Worm (Caenorhabditis elegans): ENCODE measurements around the gene Y82E9BL.1.

Y82E9BL.1 gene

ce11 chrIII:1355320-1355719 lies at the start of gene Y82E9BL.1:
Gene Y82E9BL.1, minus strand, starts transcription at chrIII:1355420.
- TF ChIP-seq flt-1 (GFP tag; IDR thresholded peaks at IDR 0.05): no peak
- TF ChIP-seq ztf-23 (GFP tag; IDR thresholded peaks at IDR 0.05): no peak
- no peak for TF ChIP-seq ztf-29 (GFP tag; IDR thresholded peaks at IDR 0.05)
- no peak for TF ChIP-seq tab-1 (GFP tag; IDR thresholded peaks at IDR 0.05)
- TF ChIP-seq klf-2 (GFP tag; conservative IDR thresholded peaks at IDR 0.05): no peak
- TF ChIP-seq med-1 (GFP tag; optimal IDR thresholded peaks at IDR 0.05; ENCODE audit: insufficient read depth): no peak
- no peak for TF ChIP-seq ref-1 (GFP tag; conservative IDR thresholded peaks at IDR 0.05)
- TF ChIP-seq cog-1 (tag; optimal IDR thresholded peaks at IDR 0.05): no peak

- TF ChIP-seq ztf-23 (GFP tag; IDR thresholded peaks at IDR 0.05): no peak
- TF ChIP-seq T22C8.4 (GFP tag; IDR thresholded peaks at IDR 0.05): no peak
- no peak for TF ChIP-seq ztf-29 (GFP tag; IDR thresholded peaks at IDR 0.05)
- TF ChIP-seq tab-1 (GFP tag; IDR thresholded peaks at IDR 0.05): no peak
- no peak for TF ChIP-seq flt-1 (GFP tag; IDR thresholded peaks at IDR 0.05)
- no peak for TF ChIP-seq ref-1 (GFP tag; conservative IDR thresholded peaks at IDR 0.05)
- TF ChIP-seq cog-1 (tag; optimal IDR thresholded peaks at IDR 0.05): no peak
- TF ChIP-seq klf-2 (GFP tag; conservative IDR thresholded peaks at IDR 0.05): no peak
- no peak for TF ChIP-seq med-1 (GFP tag; optimal IDR thresholded peaks at IDR 0.05; ENCODE audit: insufficient read depth)
These were observed 47.9 kb upstream of the Y82E9BL.1 start, which contains the start of gene pals-18 for ce11 chrIII:1403108-1403507. Gene pals-18, plus strand, starts transcription at chrIII:1403408.

ce11 chrIII:1401497-1401990 lies 46.3 kb upstream of the Y82E9BL.1 start, which contains the start of gene pals-19:
Gene pals-19, plus strand, starts transcription at chrIII:1401940.
- TF ChIP-seq ztf-23 (GFP tag; IDR thresholded peaks at IDR 0.05) (no peak), cog-1 (tag; optimal IDR thresholded peaks at IDR 0.05) (no peak), ref-1 (GFP tag; conservative IDR thresholded peaks at IDR 0.05) (no peak), T22C8.4 (GFP tag; IDR thresholded peaks at IDR 0.05) (no peak), med-1 (GFP tag; optimal IDR thresholded peaks at IDR 0.05; ENCODE audit: insufficient read depth) (no peak), ztf-29 (GFP tag; IDR thresholded peaks at IDR 0.05) (no peak), klf-2 (GFP tag; conservative IDR thresholded peaks at IDR 0.05) (no peak), tab-1 (GFP tag; IDR thresholded peaks at IDR 0.05) (no peak), flt-1 (GFP tag; IDR thresholded peaks at IDR 0.05) (no peak)

ce11 chrIII:1399670-1400069 lies 44.5 kb upstream of the Y82E9BL.1 start, which contains the start of gene pals-16:
Gene pals-16, plus strand, starts transcription at chrIII:1399970.
- no peak for TF ChIP-seq T22C8.4 (GFP tag; IDR thresholded peaks at IDR 0.05)
- TF ChIP-seq ref-1 (GFP tag; conservative IDR thresholded peaks at IDR 0.05): no peak
- no peak for TF ChIP-seq cog-1 (tag; optimal IDR thresholded peaks at IDR 0.05)
- no peak for TF ChIP-seq flt-1 (GFP tag; IDR thresholded peaks at IDR 0.05)
- no peak for TF ChIP-seq klf-2 (GFP tag; conservative IDR thresholded peaks at IDR 0.05)
- TF ChIP-seq ztf-23 (GFP tag; IDR thresholded peaks at IDR 0.05): no peak
- no peak for TF ChIP-seq ztf-29 (GFP tag; IDR thresholded peaks at IDR 0.05)
- TF ChIP-seq tab-1 (GFP tag; IDR thresholded peaks at IDR 0.05): no peak
- TF ChIP-seq med-1 (GFP tag; optimal IDR thresholded peaks at IDR 0.05; ENCODE audit: insufficient read depth): no peak

- TF ChIP-seq ztf-23 (GFP tag; IDR thresholded peaks at IDR 0.05): no peak
- no peak for TF ChIP-seq cog-1 (tag; optimal IDR thresholded peaks at IDR 0.05)
- TF ChIP-seq med-1 (GFP tag; optimal IDR thresholded peaks at IDR 0.05; ENCODE audit: insufficient read depth): no peak
- TF ChIP-seq flt-1 (GFP tag; IDR thresholded peaks at IDR 0.05): no peak
- TF ChIP-seq tab-1 (GFP tag; IDR thresholded peaks at IDR 0.05): no peak
- TF ChIP-seq ref-1 (GFP tag; conservative IDR thresholded peaks at IDR 0.05): no peak
These were observed 43.0 kb upstream of the Y82E9BL.1 start for ce11 chrIII:1398183-1398582.

ce11 chrIII:1395355-1395754 lies 40.1 kb upstream of the Y82E9BL.1 start:
- no peak for TF ChIP-seq ztf-23 (GFP tag; IDR thresholded peaks at IDR 0.05)
- TF ChIP-seq ref-1 (GFP tag; conservative IDR thresholded peaks at IDR 0.05): no peak
- TF ChIP-seq cog-1 (tag; optimal IDR thresholded peaks at IDR 0.05): no peak
- TF ChIP-seq med-1 (GFP tag; optimal IDR thresholded peaks at IDR 0.05; ENCODE audit: insufficient read depth): no peak
- TF ChIP-seq ztf-29 (GFP tag; IDR thresholded peaks at IDR 0.05): no peak
- no peak for TF ChIP-seq tab-1 (GFP tag; IDR thresholded peaks at IDR 0.05)
- no peak for TF ChIP-seq flt-1 (GFP tag; IDR thresholded peaks at IDR 0.05)
- no peak for TF ChIP-seq klf-2 (GFP tag; conservative IDR thresholded peaks at IDR 0.05)
- no peak for TF ChIP-seq T22C8.4 (GFP tag; IDR thresholded peaks at IDR 0.05)

ce11 chrIII:1392763-1393162 lies 37.5 kb upstream of the Y82E9BL.1 start:
- no peak for TF ChIP-seq ztf-29 (GFP tag; IDR thresholded peaks at IDR 0.05)
- no peak for TF ChIP-seq tab-1 (GFP tag; IDR thresholded peaks at IDR 0.05)
- TF ChIP-seq flt-1 (GFP tag; IDR thresholded peaks at IDR 0.05): no peak
- TF ChIP-seq T22C8.4 (GFP tag; IDR thresholded peaks at IDR 0.05): no peak
- TF ChIP-seq ref-1 (GFP tag; conservative IDR thresholded peaks at IDR 0.05): no peak
- TF ChIP-seq ztf-23 (GFP tag; IDR thresholded peaks at IDR 0.05): no peak
- no peak for TF ChIP-seq cog-1 (tag; optimal IDR thresholded peaks at IDR 0.05)
- TF ChIP-seq med-1 (GFP tag; optimal IDR thresholded peaks at IDR 0.05; ENCODE audit: insufficient read depth): no peak
- no peak for TF ChIP-seq klf-2 (GFP tag; conservative IDR thresholded peaks at IDR 0.05)

ce11 chrIII:1391752-1392151 lies 36.5 kb upstream of the Y82E9BL.1 start, which contains the start of gene pals-17:
Gene pals-17, minus strand, starts transcription at chrIII:1391852.
- TF ChIP-seq flt-1 (GFP tag; IDR thresholded peaks at IDR 0.05): no peak
- TF ChIP-seq cog-1 (tag; optimal IDR thresholded peaks at IDR 0.05): no peak
- no peak for TF ChIP-seq ztf-23 (GFP tag; IDR thresholded peaks at IDR 0.05)
- TF ChIP-seq tab-1 (GFP tag; IDR thresholded peaks at IDR 0.05): no peak
- TF ChIP-seq med-1 (GFP tag; optimal IDR thresholded peaks at IDR 0.05; ENCODE audit: insufficient read depth): no peak
- no peak for TF ChIP-seq klf-2 (GFP tag; conservative IDR thresholded peaks at IDR 0.05)
- no peak for TF ChIP-seq ztf-29 (GFP tag; IDR thresholded peaks at IDR 0.05)
- TF ChIP-seq ref-1 (GFP tag; conservative IDR thresholded peaks at IDR 0.05): no peak
- TF ChIP-seq T22C8.4 (GFP tag; IDR thresholded peaks at IDR 0.05): no peak

ce11 chrIII:1389988-1390387 lies 34.8 kb upstream of the Y82E9BL.1 start:
- no peak for TF ChIP-seq tab-1 (GFP tag; IDR thresholded peaks at IDR 0.05)
- TF ChIP-seq klf-2 (GFP tag; conservative IDR thresholded peaks at IDR 0.05): no peak
- TF ChIP-seq ztf-23 (GFP tag; IDR thresholded peaks at IDR 0.05): no peak
- TF ChIP-seq T22C8.4 (GFP tag; IDR thresholded peaks at IDR 0.05): no peak
- TF ChIP-seq ref-1 (GFP tag; conservative IDR thresholded peaks at IDR 0.05): no peak

All from whole organism, midembryonic.